Fruit fly (Drosophila melanogaster): ENCODE data around the gene Naxe.

Naxe gene

DNA sequence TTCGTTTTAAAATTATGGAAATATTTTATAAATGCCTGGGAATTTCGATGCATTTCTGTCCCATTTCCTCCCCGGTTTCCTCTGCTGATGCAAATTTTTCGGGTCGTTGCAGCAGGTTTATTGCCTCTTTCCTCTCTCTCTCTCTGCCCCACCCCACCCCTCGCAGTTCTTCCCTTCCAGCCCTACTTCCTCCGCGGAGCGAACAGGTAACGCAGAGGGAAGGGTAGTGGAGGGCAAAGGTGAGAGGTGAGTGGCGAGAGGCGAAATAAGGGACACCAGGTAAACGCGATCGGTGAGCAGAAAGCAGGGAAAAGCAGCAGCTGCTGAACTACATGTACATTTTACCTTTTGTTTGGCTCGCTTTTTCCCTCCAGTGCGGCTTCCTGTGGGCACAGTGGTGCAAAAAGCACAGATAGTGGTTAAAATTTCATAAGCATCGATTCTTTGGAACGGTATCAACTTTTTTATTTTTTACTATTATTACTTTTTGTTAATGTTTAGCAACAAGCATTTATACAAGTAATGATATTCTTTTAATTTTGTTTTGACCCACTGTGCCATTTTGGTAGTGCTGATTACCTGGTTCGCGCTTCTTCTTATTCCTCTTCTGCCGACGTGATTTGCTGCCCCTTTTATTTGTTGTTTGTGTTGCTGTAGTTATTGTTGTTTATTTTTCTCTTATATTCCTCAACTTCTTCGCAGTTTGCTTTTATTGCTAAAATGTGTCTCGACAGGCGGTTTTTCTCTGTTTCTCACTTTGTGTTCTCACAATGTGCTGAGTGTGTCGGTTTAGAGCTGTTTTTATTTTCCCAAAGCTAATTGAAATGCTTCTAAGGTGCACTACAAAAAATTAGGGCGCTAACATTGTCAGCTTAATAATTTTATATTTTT lies 2.3 kb upstream of the Naxe start:
- TF ChIP-seq noc (tag; optimal IDR thresholded peaks at IDR 0.05): peak; percentile 31

DNA sequence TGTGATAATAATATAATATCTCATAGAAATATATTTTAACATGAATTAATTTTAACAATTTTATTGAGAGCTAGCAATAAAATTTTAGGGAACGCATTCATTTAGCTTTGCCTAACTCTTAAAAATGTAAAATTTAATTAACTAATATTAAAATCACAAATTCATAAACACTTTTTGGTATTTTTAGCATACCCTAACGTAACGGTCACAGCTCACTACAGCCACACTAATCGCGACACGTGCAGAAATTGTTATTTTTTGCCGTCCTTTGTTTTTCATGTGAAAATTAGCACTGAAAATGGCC lies 3.1 kb downstream of the Naxe start, which contains the start of gene CG2972:
Gene CG2972 (plus strand): TSS at position 205 of the 304 bp plus-strand sequence.
- no peak for TF ChIP-seq noc (tag; optimal IDR thresholded peaks at IDR 0.05)

DNA sequence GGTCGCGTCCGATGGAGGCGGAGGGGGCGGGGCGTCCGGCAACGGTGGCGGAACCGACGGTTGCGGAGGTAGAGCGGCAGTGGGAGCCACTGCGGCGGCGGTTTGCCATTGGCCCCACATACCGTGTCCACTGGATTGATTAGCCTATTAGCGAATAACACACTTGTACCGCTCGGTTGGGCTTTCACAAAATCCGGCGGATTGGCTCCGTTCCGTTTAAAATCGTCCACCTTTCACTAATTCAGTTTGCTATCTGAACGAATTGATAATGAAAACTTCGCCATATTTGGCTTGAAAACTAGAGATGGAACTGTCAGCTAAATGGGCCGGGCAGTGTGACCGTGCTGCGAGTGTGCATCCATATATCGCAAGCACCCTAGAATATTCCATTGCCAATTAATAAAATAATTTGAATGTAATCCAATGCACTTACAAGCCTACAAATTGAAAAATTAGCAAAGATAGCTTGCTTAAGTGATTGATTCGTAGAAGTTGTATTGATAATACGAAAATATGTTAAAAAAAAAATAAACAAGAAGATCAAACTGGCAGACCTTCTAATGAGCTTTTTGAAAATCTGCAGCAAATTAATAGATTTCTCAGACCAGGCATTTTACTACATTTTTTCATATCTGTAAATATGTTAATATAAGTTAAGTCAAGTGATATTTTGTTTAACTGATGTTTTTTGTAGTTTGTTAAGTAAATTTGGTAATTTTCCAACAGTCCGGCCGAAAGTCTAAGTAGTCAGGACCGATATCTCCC lies 3.6 kb downstream of the Naxe start, which contains the start of gene ZAP3:
Gene ZAP3 (minus strand): TSS at position 308 of the 765 bp plus-strand sequence.
- no peak for TF ChIP-seq noc (tag; optimal IDR thresholded peaks at IDR 0.05)

DNA sequence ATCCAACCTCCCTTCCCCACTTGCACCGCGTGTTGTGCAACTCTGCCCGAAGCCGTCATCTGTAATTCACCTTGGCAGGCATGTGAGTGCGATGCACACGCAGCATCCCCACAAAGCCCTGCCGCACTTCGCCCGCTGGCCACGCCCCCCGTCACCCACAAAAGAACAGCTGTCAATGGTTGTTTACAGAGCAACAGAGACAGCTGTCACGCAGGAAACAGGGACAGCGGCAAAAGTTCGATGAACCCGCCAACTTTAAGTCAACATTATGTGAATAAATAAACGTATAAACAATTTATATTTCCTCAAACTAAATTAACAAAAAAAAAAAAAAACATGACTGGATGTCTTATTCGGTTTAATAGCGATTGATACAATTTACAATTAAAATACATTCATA lies 14.5 kb downstream of the Naxe start:
- TF ChIP-seq noc (tag; optimal IDR thresholded peaks at IDR 0.05): no peak

DNA sequence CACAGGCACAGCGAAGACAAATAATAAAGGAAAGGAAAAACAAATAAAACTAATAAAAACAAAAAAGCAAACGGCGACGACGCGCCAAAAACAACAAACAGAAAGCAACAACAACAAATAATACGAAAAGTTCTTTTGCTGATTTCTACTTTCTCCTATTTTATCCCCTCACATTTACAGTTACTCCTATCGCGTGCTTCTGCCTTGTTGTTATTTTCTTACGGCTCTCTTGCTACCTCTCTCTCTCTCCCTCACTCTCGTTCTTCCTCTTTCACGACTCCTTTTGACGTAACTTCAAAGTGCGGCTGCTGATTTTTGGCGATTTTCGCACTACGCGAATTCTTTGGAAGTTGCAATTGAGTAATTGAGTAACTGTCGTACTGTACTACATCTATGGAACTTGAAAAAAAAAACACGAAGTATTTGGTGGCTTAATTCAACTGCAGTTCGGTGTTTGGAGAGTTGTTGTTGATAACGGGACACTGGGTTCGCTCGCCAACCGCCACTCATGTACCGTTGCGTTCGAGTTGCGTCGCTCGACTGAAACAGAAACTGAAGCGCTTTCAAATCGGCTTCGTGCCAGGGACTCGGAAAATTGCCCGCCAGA lies 15.5 kb downstream of the Naxe start, which contains the start of gene CG15312:
Gene CG15312 (minus strand): TSS at position 544 of the 607 bp plus-strand sequence.
- no peak for TF ChIP-seq noc (tag; optimal IDR thresholded peaks at IDR 0.05)

DNA sequence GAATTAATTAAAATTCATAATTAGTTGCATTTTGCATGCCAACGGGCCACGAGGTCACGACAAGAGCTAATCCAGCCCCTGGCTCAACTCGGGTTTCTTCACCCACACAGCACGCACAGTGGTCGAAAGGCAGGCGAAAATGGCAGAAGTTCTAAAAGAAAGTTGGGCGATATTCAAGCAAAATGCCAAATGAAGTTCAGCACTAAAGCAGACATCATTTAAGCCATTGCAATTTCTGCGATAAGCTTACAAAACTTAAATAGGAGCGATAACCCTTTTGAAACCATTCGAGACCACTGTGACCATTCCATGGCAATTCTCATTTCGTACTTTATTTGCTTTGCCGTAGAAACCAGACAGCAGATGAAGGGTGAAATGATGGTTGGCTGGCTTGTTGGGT lies 18.4 kb downstream of the Naxe start:
- TF ChIP-seq noc (tag; optimal IDR thresholded peaks at IDR 0.05): no peak

DNA sequence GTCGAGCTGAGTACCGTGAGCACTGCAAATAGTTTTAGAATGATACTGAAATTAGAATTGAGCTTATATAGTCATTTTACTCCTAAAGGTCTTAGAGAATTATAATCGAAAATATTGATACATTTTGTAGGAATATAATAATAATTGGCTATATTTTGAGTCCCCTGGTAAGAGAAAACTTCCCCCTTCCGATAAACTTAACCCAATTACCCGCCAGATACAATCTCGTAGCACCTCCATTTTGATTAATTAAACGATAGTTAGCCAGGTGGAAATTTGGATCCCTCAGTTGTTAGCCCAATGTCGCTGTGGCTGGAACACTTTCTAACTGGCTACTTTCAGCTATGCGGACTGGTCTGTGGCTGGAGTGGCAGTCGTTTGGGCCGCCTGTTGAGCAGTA lies 24.6 kb downstream of the Naxe start, which contains the start of gene Gr9a:
Gene Gr9a (plus strand): TSS at position 301 of the 400 bp plus-strand sequence.
- no peak for TF ChIP-seq noc (tag; optimal IDR thresholded peaks at IDR 0.05)

DNA sequence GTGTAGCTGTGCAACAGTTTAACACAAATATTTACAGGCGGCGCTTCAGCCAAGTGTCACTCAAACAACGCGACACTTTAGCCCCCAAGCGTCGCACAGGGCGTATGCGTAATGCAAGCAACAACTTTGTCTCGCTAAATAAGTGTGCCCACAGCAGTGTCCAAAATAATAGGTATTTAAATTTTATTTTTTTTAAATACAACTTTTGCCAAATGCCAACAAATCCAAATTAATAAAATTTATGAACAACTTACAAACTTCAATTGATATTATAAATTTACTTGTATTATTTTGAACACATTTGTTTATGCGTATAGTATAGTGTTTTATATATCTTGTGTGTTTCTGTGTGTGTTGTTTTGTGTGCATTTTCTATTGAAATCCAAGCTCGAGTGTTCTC lies 28.0 kb downstream of the Naxe start:
- no peak for TF ChIP-seq noc (tag; optimal IDR thresholded peaks at IDR 0.05)

DNA sequence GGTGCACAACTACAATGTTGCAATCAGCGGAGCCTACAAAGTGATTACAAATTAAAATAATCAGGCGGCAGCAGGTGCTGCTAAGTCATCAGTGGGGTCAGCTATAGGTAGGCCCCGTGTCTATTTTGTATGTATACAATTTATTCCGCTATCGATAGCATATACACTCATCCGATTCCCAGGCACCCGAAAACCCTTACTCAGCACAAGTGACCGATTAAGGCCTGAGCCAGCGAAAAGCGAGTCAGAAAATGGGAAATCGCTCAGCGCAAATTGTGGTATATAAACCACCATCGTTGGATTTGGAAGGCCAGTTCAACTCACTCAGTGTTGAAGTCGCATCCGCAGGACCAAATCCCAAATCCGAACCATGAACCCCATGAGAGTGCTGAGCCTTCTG lies 32.4 kb downstream of the Naxe start, which contains the start of gene Yp1:
Gene Yp1 (plus strand): TSS at position 265 of the 400 bp plus-strand sequence.
- TF ChIP-seq noc (tag; optimal IDR thresholded peaks at IDR 0.05): no peak

DNA sequence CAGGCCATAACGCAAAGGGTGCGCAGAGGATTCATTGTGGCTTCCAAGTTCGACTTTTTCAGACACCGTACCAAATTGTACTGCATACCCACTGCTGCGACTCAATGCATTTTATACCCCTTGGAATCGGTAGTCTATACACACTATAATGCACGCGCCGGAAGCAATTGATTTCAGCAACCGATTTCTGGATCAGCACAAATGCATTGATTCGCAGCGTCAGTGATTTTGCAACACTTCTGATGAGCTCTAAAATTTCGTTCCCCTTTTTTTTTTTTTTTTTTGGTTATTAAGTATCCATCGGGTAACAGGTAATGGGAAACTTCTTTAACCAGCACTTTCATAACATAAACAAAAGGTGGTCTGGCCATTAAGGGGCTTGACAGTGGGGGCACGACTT lies 33.4 kb downstream of the Naxe start, which contains the start of gene Yp2:
Gene Yp2 (minus strand): TSS at position 88 of the 400 bp plus-strand sequence.
- no peak for TF ChIP-seq noc (tag; optimal IDR thresholded peaks at IDR 0.05)

DNA sequence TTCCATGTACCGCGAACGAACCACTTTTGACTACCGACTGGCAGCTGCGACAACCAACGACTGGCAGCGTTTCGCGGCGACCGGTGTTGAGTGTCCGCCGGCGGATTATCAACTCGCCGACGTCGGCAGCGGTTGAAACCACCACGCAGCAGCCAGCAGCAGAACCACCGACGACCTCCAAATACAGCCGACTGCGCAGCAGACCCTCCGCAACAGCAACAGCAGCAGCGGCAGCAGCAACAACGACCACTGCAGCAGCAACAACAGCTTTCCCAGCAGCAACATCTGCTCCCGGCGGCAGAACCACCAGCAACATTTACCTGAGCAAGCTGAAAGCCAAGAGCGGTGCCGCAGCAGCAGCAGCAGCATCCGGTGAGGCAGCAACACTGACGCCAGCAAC lies 38.0 kb downstream of the Naxe start:
- TF ChIP-seq noc (tag; optimal IDR thresholded peaks at IDR 0.05): no peak

DNA sequence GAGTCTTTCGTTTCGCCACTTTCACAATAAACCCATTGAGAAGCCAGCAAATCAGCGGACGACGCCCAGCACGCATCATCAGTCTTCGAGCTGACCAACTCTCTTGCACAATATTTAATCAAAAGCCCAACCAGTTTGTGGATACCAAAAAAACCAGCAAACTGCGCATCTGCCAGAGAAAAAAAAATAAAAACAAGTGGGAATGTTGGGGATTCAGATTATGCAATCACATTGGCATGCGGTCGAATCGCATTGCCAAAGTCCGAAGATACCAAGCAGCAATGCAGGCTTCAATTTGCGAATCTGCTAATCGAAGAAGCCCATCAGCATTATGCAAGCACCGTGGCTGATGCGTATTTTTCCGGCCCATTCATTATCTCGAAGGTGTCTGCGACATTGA lies 39.2 kb downstream of the Naxe start:
- no peak for TF ChIP-seq noc (tag; optimal IDR thresholded peaks at IDR 0.05)

DNA sequence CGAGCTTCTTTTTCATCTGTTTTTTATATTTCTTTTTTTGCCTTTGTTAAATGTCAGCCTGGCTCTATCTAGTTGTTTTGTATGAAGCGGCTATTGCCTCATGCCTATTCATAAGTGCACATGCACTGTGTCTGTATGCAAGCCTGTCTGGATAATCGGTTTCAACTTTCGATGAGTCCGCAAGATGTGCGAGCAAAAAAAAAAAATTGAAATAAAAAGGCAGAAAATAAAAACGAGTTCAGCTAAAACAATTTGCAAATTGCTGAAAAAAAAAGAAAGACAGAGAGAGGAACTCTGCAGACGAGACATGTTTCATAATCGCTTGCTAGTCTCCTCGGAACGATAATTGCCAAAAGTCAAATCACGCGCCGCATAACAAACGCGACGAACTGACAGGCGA lies 40.2 kb downstream of the Naxe start:
- no peak for TF ChIP-seq noc (tag; optimal IDR thresholded peaks at IDR 0.05)

DNA sequence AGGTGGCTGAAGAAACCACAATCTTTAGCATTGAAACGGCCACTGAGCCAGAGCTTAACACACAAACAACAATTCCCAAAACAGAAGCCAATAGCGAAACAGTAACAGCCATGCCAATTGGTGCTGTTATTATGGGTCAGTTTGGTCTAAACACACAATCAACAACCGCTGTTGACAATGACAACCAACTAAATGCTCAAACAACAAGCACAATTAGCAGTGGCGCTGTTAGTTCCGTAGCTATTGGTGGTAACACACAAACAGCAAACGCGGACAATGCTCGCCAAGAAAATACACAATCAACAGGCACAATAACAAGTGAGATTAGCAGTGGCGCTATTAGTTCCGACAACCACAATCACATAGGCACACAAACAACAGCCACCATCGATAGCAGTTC lies 42.1 kb downstream of the Naxe start:
- no peak for TF ChIP-seq noc (tag; optimal IDR thresholded peaks at IDR 0.05)

DNA sequence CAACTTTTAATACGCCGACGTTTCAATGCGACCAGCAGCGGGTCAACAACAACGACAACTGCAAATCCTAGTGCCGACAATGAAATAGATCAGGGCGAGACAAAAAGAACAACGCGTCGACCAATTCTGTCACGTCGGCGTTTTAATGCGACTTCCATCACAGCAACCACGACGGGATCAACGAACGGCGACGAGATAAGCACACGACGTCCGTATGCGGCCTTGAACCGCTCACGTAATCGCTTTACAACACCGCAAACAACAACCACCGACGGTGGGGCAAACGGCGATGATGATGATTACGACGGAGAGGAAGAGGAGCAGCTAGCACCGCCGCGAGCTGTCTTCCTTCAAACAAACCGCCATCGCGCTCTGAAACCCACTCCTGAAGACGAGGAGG lies 46.4 kb downstream of the Naxe start:
- TF ChIP-seq noc (tag; optimal IDR thresholded peaks at IDR 0.05): no peak

Measured in whole organism, larva.